Fruit fly (Drosophila melanogaster) whole organism, wandering third instar larva: ENCODE data around the gene Mcm2.

Experiments
- Hr78 ChIP-seq: fragments of >200 bp; optimal IDR thresholded peaks from 2 replicates; lab custom pipeline; 2017; ENCODE audit warnings: missing biosample characterization, missing genetic modification characterization
- Hr83 ChIP-seq: fragments of 200-300 bp; sonication (Bioruptor generic); optimal IDR thresholded peaks from 2 replicates; lab custom pipeline; 2016; ENCODE audit warnings: missing biosample characterization, mild to moderate bottlenecking, missing genetic modification characterization, moderate library complexity; ENCODE audit not compliant: poor library complexity, severe bottlenecking
- brk ChIP-seq: fragments of 200-800 bp; sonication (Bioruptor generic); optimal IDR thresholded peaks from 2 replicates; lab custom pipeline; 2016; ENCODE audit warnings: missing biosample characterization, mild to moderate bottlenecking, missing genetic modification characterization
- h ChIP-seq: fragments of 200-800 bp; sonication (Bioruptor generic); optimal IDR thresholded peaks from 3 replicates; lab custom pipeline; 2016; ENCODE audit warnings: missing biosample characterization, mild to moderate bottlenecking, missing genetic modification characterization
- lola ChIP-seq: fragments of >200 bp; optimal IDR thresholded peaks from 2 replicates; lab custom pipeline; 2017; ENCODE audit warnings: missing biosample characterization, missing genetic modification characterization
- psq ChIP-seq: fragments of 200-800 bp; sonication (Bioruptor generic); optimal IDR thresholded peaks from 3 replicates; lab custom pipeline; 2017; ENCODE audit warnings: missing biosample characterization, mild to moderate bottlenecking, missing genetic modification characterization, moderate library complexity
- usp ChIP-seq: fragments of >200 bp; optimal IDR thresholded peaks from 2 replicates; lab custom pipeline; 2017; ENCODE audit warnings: missing biosample characterization, missing genetic modification characterization

DNA sequence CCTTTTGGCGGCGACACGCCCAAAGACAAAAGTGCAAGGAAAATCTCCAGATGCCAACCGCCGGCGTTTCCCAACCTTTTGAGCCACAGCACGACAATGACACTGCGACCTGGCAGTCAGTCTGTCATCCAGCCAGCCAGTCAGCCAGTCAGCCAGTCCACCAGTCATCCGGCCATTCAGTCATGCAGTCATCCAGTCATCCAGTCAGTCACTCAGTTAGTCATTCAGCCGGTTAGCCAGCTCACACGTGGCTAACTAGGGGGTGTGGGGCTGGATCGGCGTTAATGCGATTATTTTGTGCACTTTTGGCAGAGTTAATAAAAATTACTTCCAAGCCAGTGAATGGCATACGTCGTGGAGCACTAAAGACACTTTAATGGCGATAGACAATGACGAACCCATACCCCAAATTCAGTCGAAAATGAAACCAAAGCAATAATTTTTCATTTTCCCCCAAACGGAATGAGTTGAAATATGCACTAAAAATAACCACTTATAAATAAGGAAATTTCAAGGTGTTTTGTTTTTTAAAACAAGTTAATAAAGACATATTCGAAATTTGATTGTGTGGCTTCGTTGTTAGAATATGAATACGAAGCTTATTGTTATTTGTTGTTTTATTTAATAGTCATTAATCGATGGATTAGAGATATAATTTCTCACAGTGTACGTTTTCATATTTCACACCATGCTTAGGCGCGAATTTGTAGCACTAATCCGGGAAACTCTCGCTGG, 39.9 kb upstream of the Mcm2 start:
- TF ChIP-seq h, result no peak
- TF ChIP-seq usp, result no peak
- no peak for TF ChIP-seq Hr78 (GFP tag; lab: Kevin White, UChicago)
- TF ChIP-seq brk (GFP tag; lab: Kevin White, UChicago), result no peak
- no peak for TF ChIP-seq psq (GFP tag; lab: Kevin White, UChicago)
- no peak for TF ChIP-seq lola (GFP tag; lab: Kevin White, UChicago)
- TF ChIP-seq Hr83, result no peak
